Worm (Caenorhabditis elegans): ENCODE data around the gene cutl-18.

DNA sequence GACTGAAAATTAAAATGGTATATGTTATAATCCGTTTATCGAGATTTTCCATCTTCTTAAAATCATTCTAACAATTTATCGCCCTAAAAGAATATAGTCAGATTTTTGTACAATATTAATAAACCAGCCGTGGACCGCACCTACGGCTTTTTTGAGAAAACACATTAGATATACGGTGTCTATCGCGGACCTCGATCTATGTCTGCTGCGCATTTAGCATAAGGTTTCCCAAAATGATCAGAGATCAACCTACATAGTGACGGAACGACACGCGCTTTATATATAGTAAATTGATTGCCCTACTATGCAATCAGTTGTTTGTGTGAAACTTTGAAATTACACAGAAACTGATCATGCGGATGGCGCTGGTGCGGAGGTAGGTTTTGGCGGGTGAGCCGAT lies 24.0 kb downstream of the cutl-18 start:
- TF ChIP-seq mef-2 (tag; optimal IDR thresholded peaks at IDR 0.05) (no peak), fos-1 (tag; optimal IDR thresholded peaks at IDR 0.05) (no peak), lin-13 (GFP tag; optimal IDR thresholded peaks at IDR 0.05) (no peak), ceh-90 (tag; optimal IDR thresholded peaks at IDR 0.05) (no peak), fkh-10 (GFP tag; optimal IDR thresholded peaks at IDR 0.05) (no peak), zag-1 (tag; optimal IDR thresholded peaks at IDR 0.05) (no peak), fkh-4 (tag; optimal IDR thresholded peaks at IDR 0.05; ENCODE audit: borderline replicate concordance) (no peak), sox-4 (tag; optimal IDR thresholded peaks at IDR 0.05) (no peak), nhr-47 (tag; optimal IDR thresholded peaks at IDR 0.05) (no peak), nhr-11 (tag; optimal IDR thresholded peaks at IDR 0.05) (no peak), lin-15B (tag; optimal IDR thresholded peaks at IDR 0.05) (no peak), unc-62 (GFP tag; optimal IDR thresholded peaks at IDR 0.05) (no peak), nhr-28 (tag; optimal IDR thresholded peaks at IDR 0.05) (no peak)
